Fruit fly (Drosophila melanogaster) whole organism, embryonic: Measurements from ENCODE around the gene Nasp.
A peak's percentile ranks its signal among the peaks of the same experiment; 100 is the strongest.

Experiments
- B-H1 ChIP-seq: fragments of 200-800 bp; sonication (Bioruptor generic); IDR thresholded peaks from 3 replicates; pipeline ENCODE4 v1.3.6; 2022; ENCODE audit warnings: missing biosample characterization, missing genetic modification characterization
- CG13296 ChIP-seq: fragments of 200-800 bp; sonication (Bioruptor generic); optimal IDR thresholded peaks from 3 replicates; lab custom pipeline; 2018; ENCODE audit warnings: missing biosample characterization, mild to moderate bottlenecking, missing genetic modification characterization
- CG18011 ChIP-seq: fragments of 200-800 bp; sonication (Bioruptor generic); optimal IDR thresholded peaks from 2 replicates; lab custom pipeline; 2017; ENCODE audit warnings: missing biosample characterization, missing genetic modification characterization, mild to moderate bottlenecking, moderate library complexity, missing genotype
- CG4404 ChIP-seq: fragments of 200-800 bp; sonication (Bioruptor generic); IDR thresholded peaks from 2 replicates; pipeline ENCODE4 v1.3.6; 2022; ENCODE audit warnings: missing biosample characterization, missing genetic modification characterization
- CG7987 ChIP-seq: fragments of 200-800 bp; sonication (Bioruptor generic); optimal IDR thresholded peaks from 2 replicates; lab custom pipeline; 2018; ENCODE audit warnings: missing biosample characterization, mild to moderate bottlenecking, missing genetic modification characterization, moderate library complexity
- Hr51 ChIP-seq, 2 experiments: fragments of 200-800 bp; sonication (Bioruptor generic); optimal IDR thresholded peaks; 2 replicates in 1 of 2; 3 replicates in 1 of 2; lab custom pipeline; 2016 to 2018; ENCODE audit warnings: missing biosample characterization in 2 of 2, missing genetic modification characterization in 2 of 2, mild to moderate bottlenecking in 1 of 2, moderate library complexity in 1 of 2
- NFAT ChIP-seq: fragments of 200-800 bp; sonication (Bioruptor generic); IDR thresholded peaks from 2 replicates; pipeline ENCODE4 v1.3.6; 2022; ENCODE audit warnings: missing biosample characterization, missing genetic modification characterization
- bab2 ChIP-seq: fragments of 200-800 bp; sonication (Bioruptor generic); optimal IDR thresholded peaks from 2 replicates; lab custom pipeline; 2016; ENCODE audit warnings: missing biosample characterization, missing genetic modification characterization
- gsb ChIP-seq: fragments of 200-800 bp; sonication (Bioruptor generic); IDR thresholded peaks from 2 replicates; pipeline ENCODE4 v1.3.6; 2022; ENCODE audit warnings: missing biosample characterization, missing genetic modification characterization
- hth ChIP-seq: fragments of >200 bp; optimal IDR thresholded peaks from 2 replicates; lab custom pipeline; 2017; ENCODE audit warnings: inconsistent platforms

- TF ChIP-seq hth: no peak
- peak; percentile 47; the same call in 2 of the 3 replicates for TF ChIP-seq B-H1
- TF ChIP-seq NFAT: peak; percentile 52; the same call in 1 of the 2 replicates
- TF ChIP-seq CG7987: no peak
- no peak for TF ChIP-seq gsb (GFP tag; lab: Robert Waterston, UW)
- TF ChIP-seq CG13296 (GFP tag; lab: Kevin White, UChicago): no peak
- TF ChIP-seq Hr51 (GFP tag; optimal IDR thresholded peaks at IDR 0.05; lab: Kevin White, UChicago): no peak
- no peak for TF ChIP-seq bab2 (GFP tag; lab: Kevin White, UChicago)
- TF ChIP-seq CG4404 (GFP tag; lab: Robert Waterston, UW): 0 out of 2 replicates have a peak, but pooled peaks have one; percentile 18
- no peak for TF ChIP-seq CG18011
Measured at dm6 chr3R:8784788-8785187, 37.2 kb downstream of the Nasp start.
